Fruit fly (Drosophila melanogaster): ENCODE data around the gene mRpL28.

mRpL28 gene

DNA sequence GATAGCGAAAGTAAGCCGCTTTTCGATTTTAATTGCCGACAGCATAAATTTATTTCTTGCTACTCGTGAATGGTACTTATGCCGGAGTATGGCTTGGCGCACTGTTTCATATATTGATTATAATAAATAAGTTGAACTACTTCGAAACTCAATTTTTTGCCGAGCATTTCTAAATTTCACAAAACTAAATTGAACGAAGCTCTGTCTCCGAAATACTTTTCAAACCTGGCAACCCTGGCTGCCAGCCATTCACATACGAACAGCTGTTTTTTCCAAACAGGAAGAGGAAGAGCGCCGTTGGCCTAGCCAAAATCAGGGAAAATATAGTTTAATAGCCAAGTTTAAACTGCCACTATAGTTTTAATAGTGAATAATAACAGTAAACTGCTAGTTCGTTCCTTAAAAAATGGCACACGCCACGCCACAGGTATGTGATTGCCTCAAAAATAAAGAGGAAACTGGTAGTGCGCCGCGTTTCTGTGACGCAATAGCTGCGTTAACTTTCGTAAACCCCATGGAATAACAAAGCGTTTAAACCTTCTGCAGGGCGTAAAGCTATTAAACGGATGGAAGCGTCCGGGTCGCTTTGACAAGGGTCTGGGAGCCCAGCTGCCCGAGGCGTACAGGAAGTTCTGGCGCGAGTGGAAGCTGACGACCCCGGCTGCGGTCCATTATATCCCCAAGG is at the start of gene mRpL28:
Gene mRpL28 (plus strand): TSS at position 246 of the 685 bp plus-strand sequence.
- TF ChIP-seq psq (GFP tag; optimal IDR thresholded peaks at IDR 0.05) (peak; percentile 2), ey (GFP tag; optimal IDR thresholded peaks at IDR 0.05) (peak; percentile 26), sv (GFP tag; optimal IDR thresholded peaks at IDR 0.05) (no peak), HLH106 (tag; optimal IDR thresholded peaks at IDR 0.05) (peak; percentile 15), Hr83 (GFP tag; optimal IDR thresholded peaks at IDR 0.05; ENCODE audit: poor library complexity, severe bottlenecking) (peak; percentile 16), Hr78 (GFP tag; optimal IDR thresholded peaks at IDR 0.05) (no peak), Rel (GFP tag; optimal IDR thresholded peaks at IDR 0.05) (no peak), Rel (tag; optimal IDR thresholded peaks at IDR 0.05) (peak; percentile 88)

DNA sequence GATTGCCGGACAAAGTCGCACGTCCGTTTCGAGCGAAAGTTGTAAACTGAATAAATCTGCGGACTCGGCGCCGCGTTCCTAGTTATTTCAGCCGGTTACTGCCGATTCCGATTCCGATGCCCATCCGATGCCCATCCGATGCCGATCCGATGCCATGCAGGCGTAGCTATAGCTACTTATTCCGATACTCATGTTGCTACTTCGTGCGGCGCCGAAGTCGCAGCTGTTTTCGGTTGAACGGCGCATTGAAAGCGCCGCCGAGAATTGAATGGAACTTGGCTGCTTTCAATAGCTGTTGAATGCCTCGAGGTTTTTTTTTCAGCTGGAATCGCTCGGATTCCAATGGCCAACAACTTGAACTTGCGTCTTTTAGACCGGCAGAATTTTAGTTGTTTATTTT is 45.4 kb upstream of the mRpL28 start:
- no peak for TF ChIP-seq ey (GFP tag; optimal IDR thresholded peaks at IDR 0.05)

DNA sequence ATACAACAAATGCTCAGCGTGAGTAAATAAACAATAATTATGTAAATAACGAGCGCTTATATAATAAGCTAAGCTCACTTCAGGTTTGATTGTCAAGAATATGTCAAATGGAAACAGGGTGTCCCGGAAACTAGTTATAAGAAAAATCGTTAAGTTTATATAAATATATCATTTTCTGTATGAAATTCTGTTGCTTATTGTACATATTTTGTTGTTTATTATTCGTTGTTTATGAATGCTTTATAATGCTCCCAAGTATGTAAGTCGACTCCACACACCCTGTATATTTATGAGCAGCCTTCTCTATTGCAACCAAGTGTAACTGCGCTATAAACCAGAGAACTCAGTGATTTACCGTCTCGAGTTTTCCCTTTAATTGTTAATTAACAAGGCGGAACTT is 43.2 kb upstream of the mRpL28 start:
- TF ChIP-seq foxo (GFP tag; optimal IDR thresholded peaks at IDR 0.05) (no peak), N (GFP tag; optimal IDR thresholded peaks at IDR 0.05) (no peak), fru (GFP tag; optimal IDR thresholded peaks at IDR 0.05) (no peak), Sp1 (GFP tag; optimal IDR thresholded peaks at IDR 0.05) (no peak), Hr83 (GFP tag; optimal IDR thresholded peaks at IDR 0.05; ENCODE audit: poor library complexity, severe bottlenecking) (no peak), Dfd (GFP tag; optimal IDR thresholded peaks at IDR 0.05) (no peak), woc (GFP tag; optimal IDR thresholded peaks at IDR 0.05) (no peak), Jra (GFP tag; optimal IDR thresholded peaks at IDR 0.05) (no peak), lola (GFP tag; optimal IDR thresholded peaks at IDR 0.05) (no peak), CG9705 (GFP tag; optimal IDR thresholded peaks at IDR 0.05) (no peak), Vsx2 (GFP tag; optimal IDR thresholded peaks at IDR 0.05; ENCODE audit: partially characterized antibody) (no peak)

DNA sequence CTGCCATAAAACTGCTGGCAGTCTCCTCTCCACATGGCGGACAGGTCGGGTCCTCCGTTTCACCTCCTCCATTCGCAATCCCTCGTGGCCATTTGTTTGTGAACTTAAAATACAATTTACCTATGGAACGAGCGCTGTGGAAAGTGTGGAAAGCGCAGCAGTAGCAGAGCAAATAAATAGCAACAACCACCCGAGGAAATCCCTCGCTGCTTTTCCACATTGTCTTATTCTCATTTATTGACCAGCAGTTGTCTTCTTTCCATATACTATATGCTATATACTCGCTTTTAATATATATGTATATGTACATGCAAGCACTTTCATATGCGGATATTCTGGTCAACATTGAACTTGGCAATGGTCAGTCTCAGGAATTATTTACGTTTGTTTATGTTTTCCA is 41.5 kb upstream of the mRpL28 start, which contains the start of gene hoe1:
Gene hoe1 (minus strand): TSS at position 101 of the 400 bp plus-strand sequence.
- no peak for TF ChIP-seq Hr78 (GFP tag; optimal IDR thresholded peaks at IDR 0.05)
- TF ChIP-seq CrebA (GFP tag; optimal IDR thresholded peaks at IDR 0.05; ENCODE audit: borderline replicate concordance): no peak
- TF ChIP-seq GATAd (GFP tag; optimal IDR thresholded peaks at IDR 0.05): no peak
- TF ChIP-seq Hr83 (GFP tag; optimal IDR thresholded peaks at IDR 0.05; ENCODE audit: poor library complexity, severe bottlenecking): no peak
- TF ChIP-seq usp (GFP tag; optimal IDR thresholded peaks at IDR 0.05): no peak
- no peak for TF ChIP-seq N (GFP tag; optimal IDR thresholded peaks at IDR 0.05)
- TF ChIP-seq rgr (GFP tag; optimal IDR thresholded peaks at IDR 0.05): no peak
- TF ChIP-seq HLH106 (tag; optimal IDR thresholded peaks at IDR 0.05): no peak
- no peak for TF ChIP-seq brk (GFP tag; optimal IDR thresholded peaks at IDR 0.05)
- TF ChIP-seq Abd-B (GFP tag; optimal IDR thresholded peaks at IDR 0.05): no peak
- no peak for TF ChIP-seq dmrt93B (GFP tag; optimal IDR thresholded peaks at IDR 0.05)
- TF ChIP-seq tai (GFP tag; optimal IDR thresholded peaks at IDR 0.05): no peak

DNA sequence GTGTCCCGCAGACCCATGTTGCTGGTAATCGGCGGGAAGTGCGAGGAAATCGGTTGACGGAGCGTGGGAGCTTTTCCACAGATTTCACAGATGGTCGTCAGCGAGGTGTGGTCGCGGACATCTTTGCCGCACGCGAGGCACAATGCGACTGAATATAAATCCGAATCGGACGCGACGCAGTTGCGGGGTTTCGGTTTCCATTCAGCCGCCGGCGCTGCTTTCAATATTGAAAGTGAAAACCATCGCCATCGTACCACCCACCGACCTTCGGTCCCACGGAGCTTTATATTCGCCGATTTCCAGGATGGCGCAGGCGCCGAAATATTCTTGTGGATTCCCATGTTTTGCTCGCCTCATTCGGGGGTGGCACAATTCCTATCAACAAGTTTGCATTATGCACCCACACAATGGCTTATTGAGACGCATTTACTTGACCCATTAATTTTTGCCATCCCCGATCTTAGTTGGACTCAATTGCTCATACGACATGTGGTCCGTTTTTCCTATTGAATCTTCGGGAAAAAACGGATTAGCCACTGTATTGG is 37.4 kb upstream of the mRpL28 start, which contains the start of gene hoe2:
Gene hoe2 (minus strand): TSS at position 126 of the 545 bp plus-strand sequence.
- TF ChIP-seq HLH106 (tag; optimal IDR thresholded peaks at IDR 0.05) (no peak), GATAd (GFP tag; optimal IDR thresholded peaks at IDR 0.05) (no peak), foxo (GFP tag; optimal IDR thresholded peaks at IDR 0.05) (no peak), h (GFP tag; optimal IDR thresholded peaks at IDR 0.05) (no peak), brk (GFP tag; optimal IDR thresholded peaks at IDR 0.05) (no peak), Mio (GFP tag; optimal IDR thresholded peaks at IDR 0.05) (no peak), Hr78 (GFP tag; optimal IDR thresholded peaks at IDR 0.05) (no peak), OdsH (GFP tag; optimal IDR thresholded peaks at IDR 0.05) (no peak), jim (GFP tag; optimal IDR thresholded peaks at IDR 0.05) (no peak)

DNA sequence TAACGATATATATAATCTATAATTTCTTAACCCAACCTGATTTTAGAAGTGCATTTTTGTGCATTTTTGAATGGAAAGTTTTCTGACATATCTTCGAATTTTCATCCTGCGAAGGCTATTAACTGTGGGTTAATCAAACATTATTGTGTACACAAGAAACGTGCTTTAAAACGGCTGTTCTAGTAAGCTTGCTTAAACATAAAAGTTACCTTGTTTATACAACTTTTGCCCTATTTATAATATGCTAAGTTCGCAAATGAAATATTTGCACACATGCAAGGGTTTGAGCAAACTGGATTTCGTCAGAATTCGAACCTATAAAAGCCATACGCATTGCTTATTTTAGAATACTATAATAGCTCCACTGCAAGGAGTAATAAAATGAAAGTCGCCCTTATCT is 36.7 kb upstream of the mRpL28 start, which contains the start of gene Sgs1:
Gene Sgs1 (plus strand): TSS at position 350 of the 400 bp plus-strand sequence.
- TF ChIP-seq jim (GFP tag; optimal IDR thresholded peaks at IDR 0.05): peak; percentile 5
- TF ChIP-seq Hnf4 (GFP tag; optimal IDR thresholded peaks at IDR 0.05): peak; percentile 28
- peak; percentile 15 for TF ChIP-seq psq (GFP tag; optimal IDR thresholded peaks at IDR 0.05)
- no peak for TF ChIP-seq Vsx2 (GFP tag; optimal IDR thresholded peaks at IDR 0.05; ENCODE audit: partially characterized antibody)
- TF ChIP-seq CG32264 (GFP tag; optimal IDR thresholded peaks at IDR 0.05): no peak
- TF ChIP-seq CrebA (GFP tag; optimal IDR thresholded peaks at IDR 0.05; ENCODE audit: borderline replicate concordance): peak; percentile 2
- TF ChIP-seq fru (GFP tag; optimal IDR thresholded peaks at IDR 0.05): peak; percentile 57
- peak; percentile 80 for TF ChIP-seq h (GFP tag; optimal IDR thresholded peaks at IDR 0.05)
- peak; percentile 48 for TF ChIP-seq OdsH (GFP tag; optimal IDR thresholded peaks at IDR 0.05)
- TF ChIP-seq brk (GFP tag; optimal IDR thresholded peaks at IDR 0.05): peak; percentile 70
- TF ChIP-seq GATAd (GFP tag; optimal IDR thresholded peaks at IDR 0.05): no peak
- TF ChIP-seq N (GFP tag; optimal IDR thresholded peaks at IDR 0.05): no peak
- TF ChIP-seq rgr (GFP tag; optimal IDR thresholded peaks at IDR 0.05): peak; percentile 65
- TF ChIP-seq foxo (GFP tag; optimal IDR thresholded peaks at IDR 0.05): peak in 1 of 2 experiments; percentile 8
- TF ChIP-seq Hr83 (GFP tag; optimal IDR thresholded peaks at IDR 0.05; ENCODE audit: poor library complexity, severe bottlenecking): peak; percentile 95
- peak; percentile 22 for TF ChIP-seq Sp1 (GFP tag; optimal IDR thresholded peaks at IDR 0.05)
